Worm (Caenorhabditis elegans) whole organism, L1 larva: Measurements from ENCODE around the gene stt-3.

Experiments used
- ceh-82 ChIP-seq, 3 experiments: fragments of 150-350 bp in 1 of 3; sonication (generic microtip) in 2 of 3; optimal IDR thresholded peaks; 2 replicates each; lab custom pipeline; 2014 to 2017; ENCODE audit warnings: missing biosample characterization in 3 of 3, missing genetic modification characterization in 3 of 3
- lin-15B ChIP-seq: fragments of 150-350 bp; sonication (generic microtip); optimal IDR thresholded peaks from 3 replicates; lab custom pipeline; 2014; ENCODE audit warnings: missing biosample characterization, missing genetic modification characterization
- mep-1 ChIP-seq: fragments of 150-350 bp; optimal IDR thresholded peaks from 2 replicates; lab custom pipeline; 2014; ENCODE audit warnings: missing biosample characterization, missing genetic modification characterization
- unc-62 ChIP-seq: fragments of 150-350 bp; optimal IDR thresholded peaks from 2 replicates; lab custom pipeline; 2014; ENCODE audit warnings: missing biosample characterization, missing genetic modification reagents, missing genetic modification characterization
- ztf-4 ChIP-seq: fragments of 150-350 bp; optimal IDR thresholded peaks from 2 replicates; lab custom pipeline; 2014; ENCODE audit warnings: missing biosample characterization, missing genetic modification characterization

- TF ChIP-seq ceh-82 (tag; optimal IDR thresholded peaks at IDR 0.05; lab: Kevin White, UChicago): no peak
- TF ChIP-seq ztf-4 (tag; lab: Kevin White, UChicago): no peak
- TF ChIP-seq mep-1 (tag; lab: Kevin White, UChicago): no peak
- no peak for TF ChIP-seq unc-62 (GFP tag; lab: Kevin White, UChicago)
- TF ChIP-seq lin-15B (tag; lab: Kevin White, UChicago): no peak
These were observed 51.9 kb downstream of the stt-3 start for ce11 chrIII:6300297-6300696.
